Worm (Caenorhabditis elegans): ENCODE data around the gene F56D6.20.

F56D6.20 gene

DNA sequence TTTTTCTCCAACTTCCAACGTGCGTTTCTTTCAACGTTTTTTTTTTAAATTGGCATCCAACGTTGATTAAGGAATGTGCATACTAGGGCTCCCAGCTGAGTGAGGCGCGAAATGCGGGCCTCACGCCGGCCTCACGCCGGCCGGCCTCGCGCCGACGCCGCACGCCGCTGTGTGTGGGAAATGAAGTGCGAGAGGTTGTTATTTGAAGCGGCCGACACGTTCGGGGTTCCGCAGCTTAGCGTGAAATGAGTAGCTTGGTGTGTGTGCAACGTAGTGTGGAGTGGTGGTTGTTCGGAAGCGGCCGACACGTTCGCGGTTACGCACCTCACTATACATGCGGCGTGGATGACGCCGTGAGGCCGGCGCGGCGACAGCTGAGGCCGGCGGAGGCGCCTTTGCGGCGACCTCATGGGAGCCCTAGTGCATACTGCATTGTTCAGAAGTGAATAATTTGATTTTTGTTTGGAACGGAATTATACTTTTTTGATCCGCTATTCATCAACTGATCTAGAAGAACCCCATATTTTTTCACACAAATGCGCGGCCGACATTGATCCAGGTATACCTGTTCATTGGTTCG is 34.8 kb downstream of the F56D6.20 start:
- 0 out of 2 replicates have a peak, but pooled peaks have one; percentile 32 for TF ChIP-seq scrt-1 (GFP tag; IDR thresholded peaks at IDR 0.05)

DNA sequence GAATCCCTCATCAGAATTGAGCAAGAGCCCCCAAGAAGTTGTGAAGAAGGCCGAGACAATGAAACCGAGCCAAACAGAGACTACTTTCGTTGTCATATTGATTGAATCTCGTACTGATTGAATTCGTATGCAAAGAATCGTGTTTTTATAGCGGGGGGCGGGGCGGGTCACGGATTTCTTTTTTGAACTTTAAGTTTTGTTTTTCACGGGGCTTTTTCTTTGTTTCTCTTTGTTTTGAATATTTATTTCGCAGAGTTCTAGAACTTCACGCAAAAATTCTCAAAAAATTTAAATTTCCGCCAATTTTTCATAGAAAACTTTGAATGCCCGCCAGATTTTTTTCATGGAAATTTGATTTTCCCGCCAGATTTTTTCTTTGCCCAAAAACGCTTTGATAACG is 43.4 kb downstream of the F56D6.20 start, which contains the start of gene clec-73:
clec-73 (minus strand) TSS at position 101 of the 400 bp plus-strand sequence.
- no peak for TF ChIP-seq tra-4 (tag; optimal IDR thresholded peaks at IDR 0.05)
- no peak for TF ChIP-seq tbx-11 (GFP tag; IDR thresholded peaks at IDR 0.05)
- TF ChIP-seq scrt-1 (GFP tag; IDR thresholded peaks at IDR 0.05), result no peak
- no peak for TF ChIP-seq pes-1 (GFP tag; IDR thresholded peaks at IDR 0.05)
- no peak for TF ChIP-seq hnd-1 (tag; optimal IDR thresholded peaks at IDR 0.05)

- TF ChIP-seq tra-4 (tag; optimal IDR thresholded peaks at IDR 0.05), result no peak
Observed at ce11 chrIV:3956705-3957104, 44.0 kb downstream of the F56D6.20 start, which contains the start of gene clec-74. clec-74 (plus strand) TSS chrIV:3957005.

DNA sequence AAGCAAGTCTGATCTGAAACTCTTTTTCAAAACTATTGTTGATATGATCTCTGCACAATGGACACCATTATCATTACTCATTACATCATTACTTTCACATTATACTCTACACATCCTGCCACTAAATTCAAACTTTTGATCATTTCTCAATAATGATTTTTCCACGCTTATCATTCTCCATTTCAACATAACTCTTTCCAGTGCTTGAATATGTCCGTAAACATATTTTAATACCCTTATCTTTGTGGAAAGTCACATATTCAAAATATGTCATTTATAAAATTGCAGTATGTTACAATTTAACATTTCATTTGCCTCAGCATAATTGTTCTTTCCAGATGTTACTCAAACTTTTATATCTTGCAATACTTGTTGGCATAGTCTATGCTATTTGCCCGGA is 47.7 kb downstream of the F56D6.20 start, which contains the start of gene clec-75:
clec-75 (plus strand) TSS at position 339 of the 400 bp plus-strand sequence.
- TF ChIP-seq hmg-4 (GFP tag; optimal IDR thresholded peaks at IDR 0.05), result no peak
- no peak for TF ChIP-seq aly-1 (tag; optimal IDR thresholded peaks at IDR 0.05)
- TF ChIP-seq tbx-11 (GFP tag; IDR thresholded peaks at IDR 0.05), result no peak
- TF ChIP-seq pes-1 (GFP tag; IDR thresholded peaks at IDR 0.05), result no peak

DNA sequence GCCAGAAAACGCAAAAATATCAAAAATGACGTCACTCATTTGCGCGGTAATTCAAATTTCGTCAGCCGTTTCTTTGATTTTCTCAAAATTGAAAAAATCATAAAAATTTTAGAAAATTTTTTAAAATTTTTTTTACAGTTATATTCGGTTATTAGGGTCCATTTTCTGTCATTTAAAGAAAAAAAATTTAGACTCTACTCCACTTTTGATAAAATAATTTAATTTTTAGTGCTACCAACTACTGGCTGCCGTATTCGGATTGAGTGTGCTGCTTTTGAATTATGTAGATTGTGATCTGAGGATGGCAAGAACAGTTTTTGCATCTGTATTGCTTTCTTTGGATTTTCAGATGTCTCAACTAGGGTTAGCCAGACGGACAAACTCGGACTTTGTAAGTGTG is 49.9 kb downstream of the F56D6.20 start, which contains the start of gene Y46C8AM.1:
Y46C8AM.1 (plus strand) TSS at position 301 of the 400 bp plus-strand sequence.
- no peak for TF ChIP-seq F13C5.2 (tag; optimal IDR thresholded peaks at IDR 0.05)
- TF ChIP-seq ceh-13 (GFP tag; optimal IDR thresholded peaks at IDR 0.05), result no peak
- TF ChIP-seq flt-1 (GFP tag; IDR thresholded peaks at IDR 0.05), result no peak
- no peak for TF ChIP-seq B0310.2 (tag; optimal IDR thresholded peaks at IDR 0.05)
- no peak for TF ChIP-seq hmg-4 (GFP tag; optimal IDR thresholded peaks at IDR 0.05)
- TF ChIP-seq hnd-1 (tag; optimal IDR thresholded peaks at IDR 0.05), result no peak
- TF ChIP-seq tbx-37 (GFP tag; conservative IDR thresholded peaks at IDR 0.05), result no peak
- no peak for TF ChIP-seq scrt-1 (GFP tag; IDR thresholded peaks at IDR 0.05)
- TF ChIP-seq tra-4 (tag; optimal IDR thresholded peaks at IDR 0.05), result no peak
- TF ChIP-seq aly-1 (tag; optimal IDR thresholded peaks at IDR 0.05), result no peak
- no peak for TF ChIP-seq tbx-11 (GFP tag; IDR thresholded peaks at IDR 0.05)
- no peak for TF ChIP-seq pes-1 (GFP tag; IDR thresholded peaks at IDR 0.05)
- TF ChIP-seq ama-1 (optimal IDR thresholded peaks at IDR 0.05), result no peak
- no peak for TF ChIP-seq ets-7 (tag; optimal IDR thresholded peaks at IDR 0.05)
- TF ChIP-seq ceh-36 (tag; optimal IDR thresholded peaks at IDR 0.05), result no peak
- TF ChIP-seq hmbx-1 (tag; optimal IDR thresholded peaks at IDR 0.05), result no peak
- TF ChIP-seq sea-1 (GFP tag; conservative IDR thresholded peaks at IDR 0.05), result no peak
